Worm (Caenorhabditis elegans) whole organism, L2 larva: ENCODE data around the gene fbxa-174.
"Not testable (repeated sequence)": the region's sequence is repeated elsewhere in the genome, so short reads cannot be mapped to it uniquely, and the experiment has no call there.

Experiments used
- C34F6.9 ChIP-seq: fragments of 150-350 bp; optimal IDR thresholded peaks from 2 replicates; lab custom pipeline; 2014; ENCODE audit warnings: missing biosample characterization, missing genetic modification characterization
- F13H6.1 ChIP-seq: sonication (generic microtip); optimal IDR thresholded peaks from 2 replicates; lab custom pipeline; 2016; ENCODE audit warnings: missing genetic modification characterization, missing compliant biosample characterization
- R02D3.7 ChIP-seq: fragments of 150-350 bp; optimal IDR thresholded peaks from 2 replicates; lab custom pipeline; 2014; ENCODE audit warnings: missing biosample characterization, missing genetic modification characterization
- Y55F3AM.14 ChIP-seq: fragments of 200-800 bp; sonication (Bioruptor generic); optimal IDR thresholded peaks from 2 replicates; lab custom pipeline; 2018; ENCODE audit warnings: mild to moderate bottlenecking, missing genetic modification characterization, missing compliant biosample characterization
- alr-1 ChIP-seq: fragments of 150-350 bp; optimal IDR thresholded peaks from 2 replicates; lab custom pipeline; 2014; ENCODE audit warnings: missing biosample characterization, missing genetic modification characterization
- aly-2 ChIP-seq: fragments of 150-350 bp; optimal IDR thresholded peaks from 2 replicates; lab custom pipeline; 2014; ENCODE audit warnings: missing biosample characterization, missing genetic modification characterization
- ama-1 ChIP-seq: fragments of 150-350 bp; optimal IDR thresholded peaks from 2 replicates; lab custom pipeline; 2018; ENCODE audit warnings: inconsistent platforms
- ceh-16 ChIP-seq: fragments of 150-350 bp; optimal IDR thresholded peaks from 2 replicates; lab custom pipeline; 2014; ENCODE audit warnings: missing biosample characterization, missing genetic modification characterization
- egl-27 ChIP-seq: sonication (generic microtip); optimal IDR thresholded peaks from 3 replicates; lab custom pipeline; 2017; ENCODE audit warnings: missing biosample characterization, missing genetic modification reagents, missing genetic modification characterization
- elt-1 ChIP-seq: fragments of 150-350 bp; optimal IDR thresholded peaks from 2 replicates; lab custom pipeline; 2014; ENCODE audit warnings: missing biosample characterization, missing genetic modification characterization
- elt-3 ChIP-seq: sonication (generic microtip); optimal IDR thresholded peaks from 2 replicates; lab custom pipeline; 2017; ENCODE audit warnings: missing biosample characterization, missing genetic modification characterization
- fos-1 ChIP-seq: fragments of 150-350 bp; optimal IDR thresholded peaks from 2 replicates; lab custom pipeline; 2014; ENCODE audit warnings: missing biosample characterization, missing genetic modification characterization
- gmeb-1 ChIP-seq: fragments of 150-350 bp; optimal IDR thresholded peaks from 2 replicates; lab custom pipeline; 2014; ENCODE audit warnings: missing biosample characterization, missing genetic modification characterization
- lin-11 ChIP-seq: fragments of 150-350 bp; sonication (generic microtip); optimal IDR thresholded peaks from 2 replicates; lab custom pipeline; 2014; ENCODE audit warnings: missing biosample characterization, missing genetic modification characterization, inconsistent platforms, mixed read lengths
- lin-13 ChIP-seq: fragments of 150-350 bp; optimal IDR thresholded peaks from 2 replicates; lab custom pipeline; 2014; ENCODE audit warnings: missing biosample characterization, missing genetic modification reagents, missing genetic modification characterization
- lin-39 ChIP-seq: fragments of 150-350 bp; optimal IDR thresholded peaks from 2 replicates; lab custom pipeline; 2014; ENCODE audit warnings: missing biosample characterization, missing genetic modification reagents, missing genetic modification characterization
- lsy-2 ChIP-seq, 2 experiments: fragments of 150-350 bp in 1 of 2; sonication (generic microtip) in 1 of 2; optimal IDR thresholded peaks; 2 replicates each; lab custom pipeline; 2014 to 2017; ENCODE audit warnings: missing biosample characterization in 2 of 2, missing genetic modification characterization in 2 of 2
- mdl-1 ChIP-seq, 2 experiments: fragments of 150-350 bp in 1 of 2; sonication (generic microtip) in 1 of 2; optimal IDR thresholded peaks; 2 replicates each; lab custom pipeline; 2017; ENCODE audit warnings: missing biosample characterization in 2 of 2, missing genetic modification characterization in 2 of 2
- nhr-11 ChIP-seq: fragments of 150-350 bp; optimal IDR thresholded peaks from 2 replicates; lab custom pipeline; 2014; ENCODE audit warnings: missing biosample characterization, missing genetic modification characterization
- nhr-12 ChIP-seq: fragments of 150-350 bp; optimal IDR thresholded peaks from 2 replicates; lab custom pipeline; 2014; ENCODE audit warnings: missing biosample characterization, missing genetic modification characterization
- nhr-129 ChIP-seq: fragments of 150-350 bp; optimal IDR thresholded peaks from 2 replicates; lab custom pipeline; 2014; ENCODE audit warnings: missing biosample characterization, missing genetic modification characterization
- nhr-21 ChIP-seq: fragments of 150-350 bp; optimal IDR thresholded peaks from 2 replicates; lab custom pipeline; 2014; ENCODE audit warnings: missing biosample characterization, missing genetic modification characterization
- nhr-23 ChIP-seq: fragments of 150-350 bp; optimal IDR thresholded peaks from 2 replicates; lab custom pipeline; 2014; ENCODE audit warnings: missing biosample characterization, missing genetic modification reagents, missing genetic modification characterization
- nhr-237 ChIP-seq: fragments of 150-350 bp; optimal IDR thresholded peaks from 2 replicates; lab custom pipeline; 2014; ENCODE audit warnings: missing biosample characterization, missing genetic modification characterization
- nhr-25 ChIP-seq: fragments of 150-350 bp; sonication (generic microtip); optimal IDR thresholded peaks from 3 replicates; lab custom pipeline; 2014; ENCODE audit warnings: missing biosample characterization, missing genetic modification characterization
- nhr-6 ChIP-seq: fragments of 150-350 bp; optimal IDR thresholded peaks from 2 replicates; lab custom pipeline; 2014; ENCODE audit warnings: missing biosample characterization, missing genetic modification characterization
- peb-1 ChIP-seq: fragments of 150-350 bp; optimal IDR thresholded peaks from 2 replicates; lab custom pipeline; 2014; ENCODE audit warnings: missing biosample characterization, missing genetic modification characterization
- sem-4 ChIP-seq: fragments of 150-350 bp; optimal IDR thresholded peaks from 2 replicates; lab custom pipeline; 2014; ENCODE audit warnings: missing biosample characterization, missing genetic modification reagents, missing genetic modification characterization
- skn-1 ChIP-seq: sonication (generic microtip); optimal IDR thresholded peaks from 2 replicates; lab custom pipeline; 2017; ENCODE audit warnings: missing biosample characterization, missing genetic modification characterization
- sma-9 ChIP-seq, 2 experiments: fragments of 150-350 bp in 1 of 2; sonication (generic microtip) in 1 of 2; optimal IDR thresholded peaks; 2 replicates each; lab custom pipeline; 2014 to 2016; ENCODE audit warnings: missing genetic modification characterization in 2 of 2, mild to moderate bottlenecking in 1 of 2, missing biosample characterization in 1 of 2, missing compliant biosample characterization in 1 of 2, missing genetic modification reagents in 1 of 2, moderate library complexity in 1 of 2
- snpc-4 ChIP-seq: fragments of 150-350 bp; optimal IDR thresholded peaks from 2 replicates; lab custom pipeline; 2014; ENCODE audit warnings: missing biosample characterization, missing genetic modification characterization
- unc-55 ChIP-seq: fragments of 150-350 bp; sonication (generic microtip); optimal IDR thresholded peaks from 3 replicates; lab custom pipeline; 2014; ENCODE audit warnings: missing biosample characterization, missing genetic modification reagents, missing genetic modification characterization
- unc-62 ChIP-seq: fragments of 150-350 bp; optimal IDR thresholded peaks from 2 replicates; lab custom pipeline; 2014; ENCODE audit warnings: missing biosample characterization, missing genetic modification reagents, missing genetic modification characterization
- zag-1 ChIP-seq: fragments of 150-350 bp; optimal IDR thresholded peaks from 2 replicates; lab custom pipeline; 2014; ENCODE audit warnings: missing biosample characterization, missing genetic modification characterization
- ztf-11 ChIP-seq: sonication (generic microtip); optimal IDR thresholded peaks from 2 replicates; lab custom pipeline; 2017; ENCODE audit warnings: missing biosample characterization, missing genetic modification characterization
- ztf-4 ChIP-seq: fragments of 150-350 bp; optimal IDR thresholded peaks from 2 replicates; lab custom pipeline; 2014; ENCODE audit warnings: missing biosample characterization, missing genetic modification characterization

fbxa-174 gene

DNA sequence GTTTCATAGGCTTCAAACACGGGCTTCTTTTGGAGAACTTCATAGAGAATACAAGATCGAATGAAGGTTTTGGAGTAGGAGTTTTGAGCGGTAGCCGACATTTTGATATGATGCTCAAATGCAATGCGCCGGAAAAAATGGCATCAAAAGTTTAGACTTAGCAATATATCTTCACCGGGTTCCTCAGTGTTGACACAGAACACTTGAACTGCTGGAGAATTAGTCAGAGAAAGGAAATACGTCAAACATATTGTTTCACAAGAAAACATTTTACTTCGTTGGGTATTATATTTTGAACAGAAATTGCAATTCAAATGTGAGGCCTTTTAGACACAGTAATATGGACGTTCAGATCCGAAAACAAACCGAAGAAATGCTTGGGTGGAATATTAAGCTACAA lies at the start of gene fbxa-174:
Gene fbxa-174, minus strand, starts transcription at position 101 of the 400 bp plus-strand sequence.
- TF ChIP-seq sma-9 (GFP tag; optimal IDR thresholded peaks at IDR 0.05; lab: Kevin White, UChicago) (no peak), sma-9 (tag; optimal IDR thresholded peaks at IDR 0.05; lab: Kevin White, UChicago) (no peak), nhr-12 (tag; lab: Kevin White, UChicago) (no peak), nhr-21 (tag; lab: Kevin White, UChicago) (no peak), lin-39 (tag; lab: Kevin White, UChicago) (no peak), mdl-1 (tag; optimal IDR thresholded peaks at IDR 0.05; lab: Kevin White, UChicago) (no peak), nhr-129 (tag; lab: Kevin White, UChicago) (no peak), unc-55 (GFP tag; lab: Kevin White, UChicago) (no peak), nhr-23 (tag; lab: Kevin White, UChicago) (no peak), C34F6.9 (tag; lab: Kevin White, UChicago) (no peak), ztf-4 (tag; lab: Kevin White, UChicago) (no peak), nhr-25 (tag; lab: Kevin White, UChicago) (no peak), unc-62 (no peak), zag-1 (no peak), elt-3 (tag; lab: Kevin White, UChicago) (no peak), peb-1 (no peak), F13H6.1 (no peak), lsy-2 (tag; optimal IDR thresholded peaks at IDR 0.05; lab: Kevin White, UChicago) (no peak), ama-1 (lab: Kevin White, UChicago) (no peak)

DNA sequence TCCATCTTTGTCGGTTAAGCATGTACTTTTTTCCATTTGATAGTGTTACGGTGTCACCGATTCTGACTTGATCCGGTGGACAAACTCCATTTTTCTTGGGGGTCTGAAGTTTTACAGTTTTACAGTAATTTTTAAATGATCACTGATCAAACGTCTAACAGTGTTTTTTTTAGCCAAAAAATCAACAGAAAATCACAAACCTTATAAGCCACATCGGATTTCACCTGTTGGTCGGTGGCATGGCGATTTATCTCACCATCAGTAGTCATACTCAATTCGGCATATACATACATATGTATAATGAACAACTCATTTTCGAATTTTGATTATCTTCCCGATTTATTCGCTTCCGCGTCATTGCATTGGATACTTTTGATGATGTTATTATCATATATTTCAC lies 49.5 kb upstream of the fbxa-174 start, which contains the start of gene srz-91:
Gene srz-91, plus strand, starts transcription at position 301 of the 400 bp plus-strand sequence.
- TF ChIP-seq nhr-6 (tag; lab: Kevin White, UChicago), result no peak
- TF ChIP-seq nhr-129 (tag; lab: Kevin White, UChicago), result no peak
- TF ChIP-seq gmeb-1 (tag; lab: Kevin White, UChicago), result no peak
- no peak for TF ChIP-seq nhr-25 (tag; lab: Kevin White, UChicago)
- TF ChIP-seq ztf-4 (tag; lab: Kevin White, UChicago), result no peak
- no peak for TF ChIP-seq ama-1 (lab: Kevin White, UChicago)
- no peak for TF ChIP-seq snpc-4 (tag; lab: Kevin White, UChicago)
- TF ChIP-seq aly-2 (tag; lab: Kevin White, UChicago), result no peak
- TF ChIP-seq skn-1 (tag; lab: Kevin White, UChicago), result no peak
- no peak for TF ChIP-seq Y55F3AM.14 (GFP tag; lab: Kevin White, UChicago)
- no peak for TF ChIP-seq lin-13 (GFP tag; lab: Kevin White, UChicago)
- TF ChIP-seq nhr-21 (tag; lab: Kevin White, UChicago), result no peak
- TF ChIP-seq nhr-237 (tag; lab: Kevin White, UChicago), result no peak
- TF ChIP-seq ztf-11, result no peak
- TF ChIP-seq alr-1 (tag; lab: Kevin White, UChicago), result no peak
- TF ChIP-seq unc-62, result no peak
- TF ChIP-seq elt-1, result no peak
- no peak for TF ChIP-seq ceh-16 (tag; lab: Kevin White, UChicago)
- TF ChIP-seq egl-27 (tag; lab: Kevin White, UChicago), result no peak
- no peak for TF ChIP-seq nhr-11 (tag; lab: Kevin White, UChicago)

DNA sequence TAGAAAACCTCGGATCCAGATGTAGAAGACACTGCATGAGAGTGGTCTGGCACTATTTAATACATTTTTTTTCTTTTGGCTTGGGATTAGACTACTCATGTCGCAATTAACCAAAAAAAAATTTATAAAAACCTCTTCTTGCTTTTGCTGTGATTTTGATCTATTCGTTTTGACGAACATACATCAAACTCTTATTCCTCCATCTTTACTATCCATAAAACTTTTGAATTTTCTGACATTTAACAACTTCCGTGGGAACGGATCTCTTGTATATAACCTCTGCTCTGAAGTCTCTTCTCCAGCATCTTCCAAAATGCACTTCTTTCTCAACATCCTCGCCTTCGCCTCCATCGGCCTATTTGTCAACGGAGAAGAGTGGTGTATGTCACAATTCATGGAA lies 47.8 kb upstream of the fbxa-174 start, which contains the start of gene Y6G8.16:
Gene Y6G8.16, plus strand, starts transcription at position 301 of the 400 bp plus-strand sequence.
- not testable (repeated sequence) for TF ChIP-seq lin-11, nhr-11, sem-4 (tag; lab: Kevin White, UChicago)

DNA sequence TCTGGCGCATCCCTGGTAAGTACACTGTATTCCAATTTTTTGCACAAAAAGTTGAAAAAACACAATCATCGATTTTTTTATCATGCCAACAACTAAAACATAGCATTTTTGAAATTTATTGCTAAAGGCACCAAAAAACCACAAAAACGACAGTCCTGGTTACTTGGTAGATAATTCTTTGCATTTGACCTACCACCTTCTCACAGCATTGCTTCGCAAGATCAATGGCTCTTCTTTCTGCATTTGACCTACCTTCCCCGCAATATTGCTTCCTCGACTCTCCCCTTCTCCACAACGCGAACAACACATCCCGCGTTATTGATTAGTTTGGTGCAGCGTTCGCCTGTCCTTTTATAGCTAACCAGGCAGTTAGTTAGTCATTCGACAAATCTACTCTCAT lies 43.2 kb upstream of the fbxa-174 start, which contains the start of gene ztf-25:
Gene ztf-25, plus strand, starts transcription at position 301 of the 400 bp plus-strand sequence.
- TF ChIP-seq ama-1 (lab: Kevin White, UChicago) (no peak), nhr-11 (tag; lab: Kevin White, UChicago) (no peak), nhr-23 (tag; lab: Kevin White, UChicago) (no peak), nhr-12 (tag; lab: Kevin White, UChicago) (no peak), lsy-2 (tag; optimal IDR thresholded peaks at IDR 0.05; lab: Kevin White, UChicago) (no peak), sma-9 (GFP tag; optimal IDR thresholded peaks at IDR 0.05; lab: Kevin White, UChicago) (no peak), sma-9 (tag; optimal IDR thresholded peaks at IDR 0.05; lab: Kevin White, UChicago) (no peak), elt-1 (no peak), R02D3.7 (no peak), fos-1 (tag; lab: Kevin White, UChicago) (no peak)
